Worm (Caenorhabditis elegans) whole organism, L2 larva: ENCODE measurements around the gene fbxb-48.

Source experiments
- ceh-16 ChIP-seq: fragments of 150-350 bp; optimal IDR thresholded peaks from 2 replicates; lab custom pipeline; 2014; ENCODE audit warnings: missing biosample characterization, missing genetic modification characterization
- egl-27 ChIP-seq: sonication (generic microtip); optimal IDR thresholded peaks from 3 replicates; lab custom pipeline; 2017; ENCODE audit warnings: missing biosample characterization, missing genetic modification reagents, missing genetic modification characterization
- lin-13 ChIP-seq: fragments of 150-350 bp; optimal IDR thresholded peaks from 2 replicates; lab custom pipeline; 2014; ENCODE audit warnings: missing biosample characterization, missing genetic modification reagents, missing genetic modification characterization
- mab-5 ChIP-seq: fragments of 150-350 bp; optimal IDR thresholded peaks from 2 replicates; lab custom pipeline; 2014; ENCODE audit warnings: missing biosample characterization, missing genetic modification characterization
- nhr-237 ChIP-seq: fragments of 150-350 bp; optimal IDR thresholded peaks from 2 replicates; lab custom pipeline; 2014; ENCODE audit warnings: missing biosample characterization, missing genetic modification characterization
- unc-62 ChIP-seq: fragments of 150-350 bp; optimal IDR thresholded peaks from 2 replicates; lab custom pipeline; 2014; ENCODE audit warnings: missing biosample characterization, missing genetic modification reagents, missing genetic modification characterization

ce11 chrII:1682218-1682617, 36.8 kb downstream of the fbxb-48 start, which contains the start of gene fbxb-26:
- TF ChIP-seq egl-27 (tag; lab: Kevin White, UChicago) = no peak
- no peak for TF ChIP-seq lin-13 (GFP tag; lab: Kevin White, UChicago)
- TF ChIP-seq unc-62 (GFP tag; lab: Kevin White, UChicago) = no peak
- TF ChIP-seq nhr-237 (tag; lab: Kevin White, UChicago) = no peak
- TF ChIP-seq ceh-16 (tag; lab: Kevin White, UChicago) = no peak
- no peak for TF ChIP-seq mab-5 (tag; lab: Kevin White, UChicago)
